Fruit fly (Drosophila melanogaster) whole organism, prepupa: ENCODE results near the gene put.

Experiments used
- Blimp-1 ChIP-seq: fragments of 200-800 bp; sonication (Bioruptor generic); optimal IDR thresholded peaks from 3 replicates; lab custom pipeline; 2017; ENCODE audit warnings: missing biosample characterization, missing genetic modification characterization, mild to moderate bottlenecking, moderate library complexity, missing genetic modification reagents
- CG11294 ChIP-seq: fragments of 200-800 bp; sonication (Bioruptor generic); IDR thresholded peaks from 2 replicates; pipeline ENCODE4 v1.3.6; 2022; ENCODE audit warnings: missing biosample characterization, missing genetic modification characterization
- CG11902 ChIP-seq: fragments of 200-800 bp; sonication (Bioruptor generic); optimal IDR thresholded peaks from 3 replicates; lab custom pipeline; 2016; ENCODE audit warnings: missing biosample characterization, missing genetic modification characterization
- CG15336 ChIP-seq: fragments of 200-800 bp; sonication (Bioruptor generic); IDR thresholded peaks from 2 replicates; pipeline ENCODE4 v1.3.6; 2022; ENCODE audit warnings: missing biosample characterization, missing genetic modification characterization
- CG1621 ChIP-seq: fragments of 200-800 bp; sonication (Bioruptor generic); optimal IDR thresholded peaks from 3 replicates; lab custom pipeline; 2018; ENCODE audit warnings: missing biosample characterization, mild to moderate bottlenecking, missing genetic modification characterization
- CG16779 ChIP-seq: fragments of 200-800 bp; sonication (Bioruptor generic); optimal IDR thresholded peaks from 3 replicates; lab custom pipeline; 2017; ENCODE audit warnings: missing biosample characterization, mild to moderate bottlenecking, missing genetic modification characterization
- CG3032 ChIP-seq: fragments of 200-800 bp; optimal IDR thresholded peaks from 2 replicates; lab custom pipeline; 2019; ENCODE audit warnings: missing biosample characterization, mild to moderate bottlenecking, missing genetic modification characterization, moderate library complexity
- CG32006 ChIP-seq: fragments of 200-800 bp; sonication (Bioruptor generic); optimal IDR thresholded peaks from 3 replicates; lab custom pipeline; 2017; ENCODE audit warnings: missing biosample characterization, mild to moderate bottlenecking, missing genetic modification characterization
- CG34406 ChIP-seq: fragments of 200-800 bp; sonication (Bioruptor generic); optimal IDR thresholded peaks from 3 replicates; lab custom pipeline; 2016; ENCODE audit warnings: missing biosample characterization, missing genetic modification characterization
- CG3919 ChIP-seq: fragments of 200-800 bp; sonication (Bioruptor generic); optimal IDR thresholded peaks from 3 replicates; lab custom pipeline; 2016; ENCODE audit warnings: missing biosample characterization, missing genetic modification characterization
- CG4318 ChIP-seq: fragments of 200-800 bp; sonication (Bioruptor generic); optimal IDR thresholded peaks from 3 replicates; lab custom pipeline; 2017; ENCODE audit warnings: missing biosample characterization, mild to moderate bottlenecking, missing genetic modification characterization
- CG6163 ChIP-seq: fragments of 200-800 bp; sonication (Bioruptor generic); IDR thresholded peaks from 3 replicates; pipeline ENCODE4 v1.3.6; 2022; ENCODE audit warnings: missing biosample characterization, missing genetic modification characterization
- CG6276 ChIP-seq: fragments of 200-800 bp; sonication (Bioruptor generic); optimal IDR thresholded peaks from 2 replicates; lab custom pipeline; 2017; ENCODE audit warnings: missing biosample characterization, mild to moderate bottlenecking, missing genetic modification characterization
- CG6854 ChIP-seq: fragments of 200-800 bp; sonication (Bioruptor generic); optimal IDR thresholded peaks from 2 replicates; lab custom pipeline; 2017; ENCODE audit warnings: missing biosample characterization, mild to moderate bottlenecking, missing genetic modification characterization
- CG7368 ChIP-seq: fragments of 200-800 bp; sonication (Bioruptor generic); optimal IDR thresholded peaks from 3 replicates; lab custom pipeline; 2016; ENCODE audit warnings: missing biosample characterization, missing genetic modification characterization
- CG8119 ChIP-seq: fragments of 200-800 bp; sonication (Bioruptor generic); IDR thresholded peaks from 3 replicates; pipeline ENCODE4 v1.3.6; 2022; ENCODE audit warnings: missing biosample characterization, missing genetic modification characterization
- CG8319 ChIP-seq: fragments of 200-800 bp; sonication (Bioruptor generic); optimal IDR thresholded peaks from 3 replicates; lab custom pipeline; 2016; ENCODE audit warnings: missing biosample characterization, missing genetic modification characterization
- CG8632 ChIP-seq: fragments of 200-800 bp; sonication (Bioruptor generic); optimal IDR thresholded peaks from 3 replicates; lab custom pipeline; 2016; ENCODE audit warnings: missing biosample characterization, missing genetic modification characterization
- CG9139 ChIP-seq: fragments of 200-800 bp; sonication (Bioruptor generic); optimal IDR thresholded peaks from 3 replicates; lab custom pipeline; 2017; ENCODE audit warnings: missing biosample characterization, mild to moderate bottlenecking, missing genetic modification characterization
- Eip78C ChIP-seq: fragments of 200-800 bp; sonication (Bioruptor generic); peaks from one replicate; lab custom pipeline; 2016; ENCODE audit warnings: missing biosample characterization, missing genetic modification characterization
- Eip93F ChIP-seq: fragments of 200-800 bp; sonication (Bioruptor generic); optimal IDR thresholded peaks from 2 replicates; lab custom pipeline; 2016; ENCODE audit warnings: missing biosample characterization, mild to moderate bottlenecking, missing genetic modification characterization
- Hr38 ChIP-seq: sonication (Bioruptor generic); optimal IDR thresholded peaks from 2 replicates; lab custom pipeline; 2016; ENCODE audit warnings: missing biosample characterization, missing genetic modification characterization
- Hr39 ChIP-seq: fragments of 200-800 bp; sonication (Bioruptor generic); optimal IDR thresholded peaks from 2 replicates; lab custom pipeline; 2016; ENCODE audit warnings: missing biosample characterization, missing genetic modification characterization
- Hr4 ChIP-seq: fragments of 200-800 bp; sonication (Bioruptor generic); optimal IDR thresholded peaks from 3 replicates; lab custom pipeline; 2016; ENCODE audit warnings: missing biosample characterization, missing genetic modification characterization
- Lpt ChIP-seq: fragments of 200-800 bp; sonication (Bioruptor generic); optimal IDR thresholded peaks from 3 replicates; lab custom pipeline; 2016; ENCODE audit warnings: missing biosample characterization, missing genetic modification characterization
- Met ChIP-seq: fragments of 200-800 bp; sonication (Bioruptor generic); optimal IDR thresholded peaks from 3 replicates; lab custom pipeline; 2016; ENCODE audit warnings: missing biosample characterization, missing genetic modification characterization
- OdsH ChIP-seq: fragments of 200-800 bp; sonication (Bioruptor generic); optimal IDR thresholded peaks from 3 replicates; lab custom pipeline; 2016; ENCODE audit warnings: missing biosample characterization, missing genetic modification characterization
- Smox ChIP-seq: fragments of 200-800 bp; sonication (Bioruptor generic); optimal IDR thresholded peaks from 3 replicates; lab custom pipeline; 2016; ENCODE audit warnings: missing biosample characterization, missing genetic modification characterization
- Sox102F ChIP-seq: fragments of 200-800 bp; sonication (Bioruptor generic); optimal IDR thresholded peaks from 2 replicates; lab custom pipeline; 2016; ENCODE audit warnings: missing biosample characterization, mild to moderate bottlenecking, missing genetic modification characterization
- Sox14 ChIP-seq: fragments of 200-800 bp; sonication (Bioruptor generic); optimal IDR thresholded peaks from 3 replicates; lab custom pipeline; 2016; ENCODE audit warnings: missing biosample characterization, missing genetic modification characterization
- Sox15 ChIP-seq: fragments of 200-800 bp; sonication (Bioruptor generic); optimal IDR thresholded peaks from 3 replicates; lab custom pipeline; 2016; ENCODE audit warnings: missing biosample characterization, missing genetic modification characterization
- achi ChIP-seq: fragments of 200-800 bp; sonication (Bioruptor generic); optimal IDR thresholded peaks from 3 replicates; lab custom pipeline; 2016; ENCODE audit warnings: missing biosample characterization, missing genetic modification characterization
- acj6 ChIP-seq: fragments of 200-800 bp; sonication (Bioruptor generic); optimal IDR thresholded peaks from 3 replicates; lab custom pipeline; 2016; ENCODE audit warnings: missing biosample characterization, missing genetic modification characterization
- dsx ChIP-seq: fragments of 200-800 bp; optimal IDR thresholded peaks from 3 replicates; lab custom pipeline; 2019; ENCODE audit warnings: missing biosample characterization, mild to moderate bottlenecking, missing genetic modification characterization, moderate library complexity; ENCODE audit not compliant: poor library complexity, severe bottlenecking
- eg ChIP-seq: fragments of 200-800 bp; sonication (Bioruptor generic); IDR thresholded peaks from 3 replicates; pipeline ENCODE4 v1.3.6; 2022; ENCODE audit warnings: missing biosample characterization, missing genetic modification characterization
- esn ChIP-seq: fragments of 200-800 bp; sonication (Bioruptor generic); optimal IDR thresholded peaks from 2 replicates; lab custom pipeline; 2016; ENCODE audit warnings: missing biosample characterization, mild to moderate bottlenecking, missing genetic modification characterization, moderate library complexity
- fd59A ChIP-seq: fragments of 200-800 bp; sonication (Bioruptor generic); optimal IDR thresholded peaks from 2 replicates; lab custom pipeline; 2017; ENCODE audit warnings: missing biosample characterization, mild to moderate bottlenecking, missing genetic modification characterization, missing genetic modification reagents
- fkh ChIP-seq: fragments of 200-800 bp; sonication (Bioruptor generic); optimal IDR thresholded peaks from 3 replicates; lab custom pipeline; 2017; ENCODE audit warnings: missing biosample characterization, mild to moderate bottlenecking, missing genetic modification characterization, moderate library complexity
- lz ChIP-seq: fragments of 200-800 bp; sonication (Bioruptor generic); optimal IDR thresholded peaks from 3 replicates; lab custom pipeline; 2016; ENCODE audit warnings: missing biosample characterization, missing genetic modification characterization
- pdm3 ChIP-seq: fragments of 200-800 bp; sonication (Bioruptor generic); optimal IDR thresholded peaks from 3 replicates; lab custom pipeline; 2016; ENCODE audit warnings: missing biosample characterization, missing genetic modification characterization
- salr ChIP-seq, 2 experiments: fragments of 200-800 bp; sonication (Bioruptor generic); optimal IDR thresholded peaks; 3 replicates each; lab custom pipeline; 2016 to 2018; ENCODE audit warnings: missing biosample characterization in 2 of 2, missing genetic modification characterization in 2 of 2, mild to moderate bottlenecking in 1 of 2
- spab ChIP-seq: fragments of 200-800 bp; sonication (Bioruptor generic); optimal IDR thresholded peaks from 2 replicates; lab custom pipeline; 2017; ENCODE audit warnings: missing biosample characterization, mild to moderate bottlenecking, missing genetic modification characterization, missing genetic modification reagents
- ss ChIP-seq, 2 experiments: fragments of 200-800 bp; sonication (Bioruptor generic); optimal IDR thresholded peaks; 2 replicates in 1 of 2; 3 replicates in 1 of 2; lab custom pipeline; 2017 to 2018; ENCODE audit warnings: mild to moderate bottlenecking in 2 of 2, missing biosample characterization in 2 of 2, missing genetic modification characterization in 2 of 2, moderate library complexity in 1 of 2
- topi ChIP-seq: fragments of 200-800 bp; sonication (Bioruptor generic); optimal IDR thresholded peaks from 3 replicates; lab custom pipeline; 2016; ENCODE audit warnings: missing biosample characterization, missing genetic modification characterization

Gene put

dm6 chr3R:14649307-14650239, 24.1 kb upstream of the put start (continued):
- TF ChIP-seq Lpt (peak; percentile 72), esn (GFP tag; lab: Kevin White, UChicago) (peak; percentile 91), achi (peak; percentile 81), CG11902 (GFP tag; lab: Kevin White, UChicago) (peak; percentile 32), CG4318 (GFP tag; lab: Kevin White, UChicago) (no peak), fd59A (GFP tag; lab: Kevin White, UChicago) (peak; percentile 55), OdsH (GFP tag; lab: Kevin White, UChicago) (peak; percentile 86), CG8632 (GFP tag; lab: Kevin White, UChicago) (peak; percentile 81), Eip78C (peak; percentile 98), Sox102F (GFP tag; lab: Kevin White, UChicago) (peak; percentile 84), Hr38 (no peak), Smox (GFP tag; lab: Kevin White, UChicago) (no peak), CG6163 (GFP tag; lab: Robert Waterston, UW) (peak; percentile 70), Sox15 (peak; percentile 70), CG6276 (GFP tag; lab: Kevin White, UChicago) (peak; percentile 85), CG15336 (GFP tag; lab: Robert Waterston, UW) (peak; percentile 86), CG16779 (tag; lab: Kevin White, UChicago) (peak; percentile 52), CG34406 (peak; percentile 83)

dm6 chr3R:14642463-14642862, 17.0 kb upstream of the put start, which contains the start of gene CG7886:
CG7886 (minus strand) TSS chr3R:14642563.
- TF ChIP-seq lz (GFP tag; lab: Kevin White, UChicago) (no peak), dsx (GFP tag; lab: Kevin White, UChicago) (no peak), Eip78C (no peak), CG3919 (no peak), Sox15 (no peak), CG8319 (no peak), topi (no peak), Eip93F (GFP tag; lab: Kevin White, UChicago) (no peak), salr (GFP tag; optimal IDR thresholded peaks at IDR 0.05; lab: Kevin White, UChicago) (no peak), CG9139 (GFP tag; lab: Kevin White, UChicago) (no peak), CG11902 (GFP tag; lab: Kevin White, UChicago) (no peak), CG6854 (GFP tag; lab: Kevin White, UChicago) (no peak)

dm6 chr3R:14631911-14632310, 6.4 kb upstream of the put start:
- TF ChIP-seq CG9139 (GFP tag; lab: Kevin White, UChicago) (no peak), CG7368 (GFP tag; lab: Kevin White, UChicago) (no peak), dsx (GFP tag; lab: Kevin White, UChicago) (no peak), pdm3 (GFP tag; lab: Kevin White, UChicago) (no peak), spab (GFP tag; lab: Kevin White, UChicago) (no peak), Eip93F (GFP tag; lab: Kevin White, UChicago) (no peak), achi (no peak), CG34406 (no peak), CG6163 (GFP tag; lab: Robert Waterston, UW) (0 out of 3 replicates have a peak, but pooled peaks have one; percentile 34), CG8632 (GFP tag; lab: Kevin White, UChicago) (no peak), Met (GFP tag; lab: Kevin White, UChicago) (no peak), esn (GFP tag; lab: Kevin White, UChicago) (no peak), fd59A (GFP tag; lab: Kevin White, UChicago) (no peak), Sox15 (no peak), CG16779 (tag; lab: Kevin White, UChicago) (no peak), CG15336 (GFP tag; lab: Robert Waterston, UW) (no peak), CG8119 (GFP tag; lab: Robert Waterston, UW) (no peak), Sox14 (GFP tag; lab: Kevin White, UChicago) (no peak), Hr39 (no peak), CG3032 (no peak), CG32006 (GFP tag; lab: Kevin White, UChicago) (peak; percentile 41), fkh (no peak), CG1621 (tag; lab: Kevin White, UChicago) (no peak), acj6 (GFP tag; lab: Kevin White, UChicago) (peak; percentile 7), ss (GFP tag; optimal IDR thresholded peaks at IDR 0.05; lab: Kevin White, UChicago) (no peak), Blimp-1 (GFP tag; lab: Kevin White, UChicago) (no peak), eg (no peak), Hr4 (peak; percentile 33), Lpt (no peak), CG11294 (no peak), CG4318 (GFP tag; lab: Kevin White, UChicago) (peak; percentile 8), CG6276 (GFP tag; lab: Kevin White, UChicago) (peak; percentile 9)
